Fruit fly (Drosophila melanogaster) ovary, adult (tissue): ENCODE results near the gene Rpp14a.

Source experiments
- CG17801 ChIP-seq: fragments of 200-800 bp; optimal IDR thresholded peaks from 2 replicates; lab custom pipeline; 2019; ENCODE audit warnings: missing biosample characterization, mild to moderate bottlenecking, missing genetic modification characterization, moderate library complexity; ENCODE audit not compliant: partially characterized antibody

The Rpp14a gene

DNA sequence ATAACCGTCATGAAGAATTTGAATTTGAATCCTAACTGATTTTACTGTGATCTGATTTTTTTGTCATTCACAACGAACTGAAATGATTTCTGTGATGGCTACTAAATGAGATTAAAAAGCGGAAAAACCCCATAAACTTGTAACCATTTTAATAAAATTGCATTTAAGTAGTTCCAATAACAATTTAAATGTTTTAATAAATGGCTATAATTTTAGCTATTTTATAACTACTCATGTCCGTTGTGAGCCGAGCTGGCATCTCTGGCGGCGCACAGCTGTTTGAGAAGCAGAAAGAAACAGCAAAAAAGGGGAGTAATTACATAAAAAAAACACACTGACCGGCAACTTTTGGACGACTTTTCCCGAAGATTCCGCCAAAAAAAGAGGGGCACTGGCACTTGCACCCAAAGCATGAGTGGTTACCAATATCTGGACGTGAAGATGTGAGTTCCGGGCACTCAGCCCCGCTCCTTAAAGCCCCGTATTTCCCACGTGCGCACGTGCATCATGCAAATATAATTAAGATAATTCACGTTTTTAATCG, at the start of gene Rpp14a, which contains the start of gene CG7950:
Gene Rpp14a, plus strand, starts transcription at position 268 of the 544 bp plus-strand sequence.
Gene CG7950, plus strand, starts transcription at position 268 of the 544 bp plus-strand sequence.
- TF ChIP-seq CG17801, result peak; percentile 90

DNA sequence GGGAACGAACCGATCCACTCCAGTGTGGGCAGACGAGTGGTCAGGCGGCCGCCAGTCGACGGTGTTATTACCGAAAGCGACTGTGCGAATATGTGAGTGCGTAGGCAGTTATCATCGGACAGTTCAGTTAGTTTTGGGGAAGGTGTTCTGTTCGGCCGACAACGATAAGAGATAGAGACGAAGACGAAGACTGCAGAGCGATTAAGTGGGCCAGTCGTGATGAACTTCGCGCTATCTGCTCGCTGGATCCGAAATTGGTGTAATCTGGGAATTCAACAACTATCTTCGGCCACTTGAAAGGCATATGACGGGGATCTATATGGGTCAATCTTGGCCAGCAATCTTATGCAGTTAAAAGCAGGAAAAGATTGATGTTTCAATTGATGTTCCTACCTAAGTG, 47.5 kb upstream of the Rpp14a start, which contains the start of gene CG7912:
Gene CG7912, minus strand, starts transcription at position 17 of the 400 bp plus-strand sequence.
- no peak for TF ChIP-seq CG17801

DNA sequence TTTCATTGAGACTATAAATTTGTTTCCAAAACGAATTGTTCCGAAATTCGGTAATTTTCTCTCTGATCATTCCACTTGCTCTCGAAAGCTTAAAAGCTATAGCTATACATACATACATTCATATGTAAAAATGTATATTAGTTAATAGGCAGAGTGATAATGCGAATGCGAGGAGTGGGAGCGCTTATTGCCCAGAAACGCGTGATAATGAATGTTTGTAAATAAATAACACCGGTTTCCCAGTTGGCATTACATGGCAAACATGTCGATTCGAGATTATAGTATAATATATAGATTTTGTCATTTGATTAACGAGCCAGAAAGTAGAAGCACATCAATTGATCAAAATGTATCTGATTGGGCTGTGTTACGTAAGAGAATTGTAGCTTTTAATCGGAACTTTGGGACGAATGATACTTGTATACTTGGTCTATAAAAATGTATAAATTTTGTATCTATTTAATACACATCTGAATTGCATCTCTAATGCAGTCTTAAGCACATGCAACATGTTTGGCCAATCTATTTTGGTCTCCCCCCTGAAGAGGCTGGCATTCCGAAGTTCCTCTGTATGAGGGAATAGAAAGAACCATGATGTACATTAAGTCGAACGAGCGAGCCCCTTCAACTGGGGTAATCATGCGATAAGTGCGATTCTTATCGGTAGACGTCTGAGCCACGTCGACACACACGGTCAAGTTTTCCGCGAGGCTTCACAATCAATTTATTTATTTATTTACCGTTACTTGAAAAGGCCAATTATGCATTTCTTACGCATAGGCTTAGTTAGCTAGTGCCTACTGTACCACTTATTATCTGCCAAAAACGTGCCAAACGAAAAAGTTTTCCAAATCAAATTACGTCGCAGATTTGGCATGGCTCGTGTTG, 43.8 kb upstream of the Rpp14a start:
- TF ChIP-seq CG17801, result no peak

DNA sequence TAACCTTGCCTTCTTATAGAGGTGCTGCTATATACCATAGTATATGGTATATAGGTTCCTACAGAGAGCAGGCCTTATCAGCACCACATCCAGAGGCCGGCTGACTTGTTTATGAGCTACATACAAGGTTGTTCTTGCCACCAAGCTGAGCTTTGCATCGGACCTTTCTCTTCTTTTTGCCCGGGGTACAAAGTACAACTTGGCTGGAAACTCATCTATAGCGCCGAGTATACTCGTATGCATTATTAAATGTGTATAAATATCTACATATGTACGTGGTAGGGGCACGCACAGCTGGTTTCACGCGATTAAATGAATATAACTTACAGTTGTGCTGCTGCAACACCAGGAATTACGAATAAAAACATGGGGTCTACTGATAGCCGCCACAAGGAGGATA, 42.8 kb upstream of the Rpp14a start:
- no peak for TF ChIP-seq CG17801

DNA sequence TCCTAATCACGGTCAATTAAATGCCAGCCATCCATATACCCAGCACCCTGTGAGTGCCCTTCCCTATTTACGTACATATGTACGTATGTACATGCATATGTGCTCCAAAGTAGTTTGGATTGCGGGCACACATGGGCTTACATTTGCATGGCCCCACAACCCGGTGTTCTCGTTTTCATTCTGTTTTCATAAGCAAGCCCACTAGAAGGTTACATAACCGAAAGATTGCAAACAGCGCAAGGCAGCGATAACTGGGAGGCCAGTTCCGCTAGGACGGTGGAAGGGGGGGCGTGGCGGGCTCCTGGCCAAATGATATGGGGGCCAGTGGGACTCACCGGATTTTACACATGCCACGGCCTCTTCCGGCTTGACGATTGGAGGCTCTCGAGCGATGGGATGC, 42.2 kb upstream of the Rpp14a start:
- no peak for TF ChIP-seq CG17801

DNA sequence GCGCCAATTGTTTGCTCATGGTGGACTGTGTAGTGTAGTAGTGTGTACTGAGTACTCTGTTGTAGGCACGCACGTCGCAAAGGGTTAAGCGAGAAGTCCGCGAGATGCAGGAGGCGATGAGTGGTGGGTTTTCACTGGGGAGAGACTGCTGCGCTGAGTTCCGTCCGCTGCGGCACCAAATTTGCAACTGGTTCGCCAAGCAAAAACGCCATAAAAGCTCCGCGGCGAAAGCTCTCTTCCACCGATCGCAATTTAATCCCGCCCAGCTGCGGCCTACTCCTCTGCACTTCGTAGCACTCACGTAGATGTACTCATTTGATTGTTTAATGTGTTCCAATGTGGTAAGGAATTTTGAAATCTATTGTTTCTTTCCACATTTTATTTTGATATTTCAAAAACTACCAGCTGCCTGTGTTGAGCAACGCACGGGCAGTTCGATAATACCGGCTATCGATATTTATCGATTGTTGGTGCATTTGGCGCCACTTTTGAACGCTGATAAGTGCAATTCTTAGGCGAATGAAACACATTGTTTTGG, 41.6 kb upstream of the Rpp14a start, which contains the start of gene CG7920:
Gene CG7920, minus strand, starts transcription at position 308 of the 538 bp plus-strand sequence.
- peak; percentile 60 for TF ChIP-seq CG17801

DNA sequence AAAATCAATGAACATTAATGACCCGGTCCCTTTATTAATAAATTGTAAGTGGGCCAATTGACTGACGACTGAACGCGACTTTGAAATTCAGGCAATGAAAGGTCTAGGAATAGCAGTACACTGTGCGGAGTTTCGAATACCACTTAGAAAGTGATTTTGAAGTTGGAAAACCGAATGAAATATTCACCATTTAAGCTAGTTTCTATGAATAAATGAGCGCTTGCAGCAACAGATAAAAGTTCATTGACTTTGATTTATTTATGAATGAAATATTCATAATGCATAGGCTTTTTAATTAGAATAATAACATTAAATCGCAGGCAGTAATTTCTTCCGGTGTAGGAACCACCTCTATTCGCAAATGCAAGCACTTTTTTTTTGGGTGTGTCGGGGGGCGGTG, 35.6 kb upstream of the Rpp14a start:
- TF ChIP-seq CG17801, result no peak

DNA sequence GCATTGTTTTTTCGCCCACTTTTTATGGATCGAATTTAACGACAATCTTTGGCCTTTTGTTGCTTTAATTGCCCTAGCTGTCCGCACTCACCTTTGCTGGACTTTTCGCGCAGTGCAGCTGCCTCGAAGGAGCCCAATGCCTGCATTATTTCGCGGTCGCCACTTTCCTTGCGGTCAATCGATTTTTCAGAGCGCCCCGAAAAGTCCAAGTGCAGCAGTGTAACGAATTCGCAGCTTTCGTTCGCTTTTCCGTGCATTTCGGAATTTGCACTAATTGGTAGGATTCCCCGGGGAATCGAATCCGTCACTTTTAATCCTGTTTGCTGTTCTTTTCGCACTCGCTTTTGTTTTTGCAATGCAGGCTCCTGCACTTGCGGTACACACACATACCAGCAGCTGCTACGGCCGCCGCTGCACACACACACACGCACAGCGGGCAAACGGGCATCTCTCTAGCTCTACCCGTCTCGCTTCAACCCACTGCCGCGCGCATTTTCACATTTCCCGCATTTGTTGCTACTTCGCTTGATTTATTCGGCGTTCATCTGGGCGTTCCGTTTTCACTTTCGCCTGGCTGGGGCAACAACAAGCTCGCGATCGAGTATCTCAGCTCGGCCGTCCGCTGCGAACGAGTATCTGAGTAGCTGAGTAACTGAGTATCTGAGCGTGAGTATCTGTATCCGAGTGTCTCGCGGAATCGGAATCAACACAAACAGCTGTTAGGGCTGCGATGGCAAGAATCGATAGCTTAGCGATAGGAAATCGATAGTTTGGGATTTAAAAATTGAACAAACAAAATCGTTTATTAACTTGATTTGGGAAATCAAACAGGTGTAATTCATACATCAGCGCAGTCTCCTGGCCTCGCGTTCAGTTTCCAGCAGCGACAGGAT, 34.9 kb upstream of the Rpp14a start, which contains the start of gene Mgat2:
Gene Mgat2, minus strand, starts transcription at position 663 of the 893 bp plus-strand sequence.
- TF ChIP-seq CG17801, result peak; percentile 36

DNA sequence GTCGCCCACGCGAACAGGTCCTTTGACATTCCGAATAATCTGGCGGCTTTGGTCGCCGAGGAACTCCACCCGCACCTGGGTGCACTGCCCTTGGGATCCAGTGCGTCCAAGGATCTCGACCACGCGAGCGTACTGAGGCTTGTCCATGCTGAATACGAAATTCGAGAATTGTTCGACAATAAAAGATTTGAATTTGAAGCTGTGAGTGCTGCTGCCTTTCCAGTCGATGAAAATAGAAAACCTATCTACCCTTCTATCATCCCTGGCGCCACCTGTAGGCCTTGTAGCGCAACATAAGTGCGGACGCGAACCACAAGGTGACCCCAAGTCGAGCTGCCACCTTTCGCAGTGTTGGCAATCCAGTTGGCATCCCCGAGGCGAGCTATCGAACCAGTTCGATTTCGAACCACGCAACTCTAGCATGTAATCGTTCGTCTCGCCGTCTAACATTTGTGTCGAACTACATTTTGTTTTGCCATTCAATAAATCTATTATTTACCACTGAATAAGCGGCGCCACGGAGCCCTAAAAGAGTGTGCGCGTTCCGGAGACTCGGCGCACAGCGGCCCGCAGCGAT, 34.1 kb upstream of the Rpp14a start, which contains the start of the genes RpS28a and Axn:
Gene RpS28a, minus strand, starts transcription at position 197 of the 577 bp plus-strand sequence.
Gene Axn, plus strand, starts transcription at position 391 of the 577 bp plus-strand sequence.
- no peak for TF ChIP-seq CG17801

DNA sequence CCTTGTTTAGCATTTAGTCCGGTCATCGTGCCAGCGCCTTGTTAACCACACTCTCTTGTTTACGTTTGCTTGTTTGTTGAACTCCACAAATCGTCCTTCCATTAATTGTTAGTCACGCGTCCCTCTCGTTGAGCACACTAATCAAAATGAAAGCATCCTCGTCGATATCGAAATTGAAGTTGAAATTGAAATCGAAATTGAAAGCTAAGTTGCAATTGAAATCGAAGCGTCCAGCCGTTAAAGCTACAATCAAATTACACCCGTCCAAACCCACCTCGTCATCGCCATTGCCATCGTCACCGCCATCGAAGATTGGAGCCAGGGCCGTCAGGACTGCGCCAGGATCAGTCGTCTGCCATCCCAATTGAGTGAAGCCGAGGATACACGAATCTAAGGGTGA, 33.2 kb upstream of the Rpp14a start:
- no peak for TF ChIP-seq CG17801

DNA sequence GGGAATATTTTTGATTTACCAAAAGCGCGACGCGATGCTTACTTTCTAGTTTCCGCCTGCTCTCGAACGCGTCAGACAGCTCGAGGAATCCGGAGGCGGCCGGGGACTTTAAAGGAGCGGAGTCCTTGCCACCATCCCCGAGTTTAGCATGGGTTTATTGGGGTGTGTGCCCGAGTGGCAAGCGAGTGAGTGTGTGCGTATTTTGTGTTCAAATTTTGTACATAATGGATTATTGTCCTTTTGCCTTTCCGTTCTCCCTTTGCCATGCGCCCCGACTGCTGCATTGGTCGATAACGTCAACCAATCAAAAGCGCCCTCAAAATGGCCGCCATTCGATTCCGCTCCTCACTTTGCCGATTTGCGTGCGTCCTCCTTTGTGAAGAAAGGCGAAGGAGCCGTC, 26.6 kb upstream of the Rpp14a start:
- no peak for TF ChIP-seq CG17801

DNA sequence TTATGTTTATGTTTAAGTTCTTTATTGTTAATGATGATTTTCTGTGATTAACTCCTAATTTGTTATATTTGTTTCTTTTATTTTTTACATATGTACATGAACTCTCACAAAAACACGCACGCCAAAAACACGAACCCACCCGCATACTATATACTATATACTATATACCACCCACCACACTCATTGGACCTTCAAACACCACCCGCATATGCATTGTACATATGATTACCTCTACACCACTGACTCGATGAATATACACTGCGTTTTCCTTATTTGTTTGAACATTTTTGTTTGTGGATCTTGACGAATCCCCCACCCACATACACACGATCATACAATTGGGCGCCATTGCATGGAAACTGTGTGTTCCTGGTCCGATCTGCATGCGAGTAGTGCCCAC, 24.4 kb upstream of the Rpp14a start:
- TF ChIP-seq CG17801, result no peak

DNA sequence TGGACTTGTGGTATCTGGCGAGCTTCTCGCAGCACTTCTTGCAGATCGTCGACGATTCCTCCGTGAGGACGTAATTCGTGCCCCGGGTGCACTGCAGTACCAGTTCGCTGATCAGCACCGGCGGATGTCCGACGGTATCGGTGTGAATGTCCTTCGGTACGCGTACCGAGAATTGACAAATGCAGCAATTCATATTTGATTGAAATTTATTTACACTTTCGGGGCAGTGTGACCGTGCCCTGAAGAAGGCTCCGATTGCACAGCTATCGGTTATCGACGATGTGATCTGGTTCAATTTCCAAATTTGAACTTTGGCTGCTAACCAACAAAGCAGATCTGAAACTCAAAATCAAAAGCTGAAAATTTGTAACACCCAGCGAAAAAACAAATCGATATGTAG, 20.1 kb upstream of the Rpp14a start, which contains the start of gene ZIPIC:
Gene ZIPIC, minus strand, starts transcription at position 262 of the 400 bp plus-strand sequence.
- TF ChIP-seq CG17801, result no peak

DNA sequence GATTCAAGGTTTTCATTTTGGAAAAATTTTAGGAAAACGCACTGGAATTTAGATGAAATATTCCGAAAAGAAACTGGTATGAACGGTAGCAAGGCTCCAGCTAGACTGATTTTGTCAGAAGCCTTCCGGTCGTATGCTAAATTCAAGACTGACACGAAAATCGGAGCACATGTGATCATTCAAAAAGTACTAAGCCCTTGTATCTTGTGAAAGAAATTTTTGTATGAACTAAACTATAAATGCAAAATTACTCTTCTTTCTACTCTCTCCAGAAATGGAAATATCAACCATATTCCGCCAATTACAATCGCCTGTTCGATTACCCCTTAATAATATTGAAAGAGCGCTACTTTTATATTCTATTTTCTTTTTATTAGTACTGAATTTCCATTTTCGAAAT, 19.0 kb upstream of the Rpp14a start, which contains the start of gene ocn:
Gene ocn, minus strand, starts transcription at position 101 of the 400 bp plus-strand sequence.
- no peak for TF ChIP-seq CG17801

DNA sequence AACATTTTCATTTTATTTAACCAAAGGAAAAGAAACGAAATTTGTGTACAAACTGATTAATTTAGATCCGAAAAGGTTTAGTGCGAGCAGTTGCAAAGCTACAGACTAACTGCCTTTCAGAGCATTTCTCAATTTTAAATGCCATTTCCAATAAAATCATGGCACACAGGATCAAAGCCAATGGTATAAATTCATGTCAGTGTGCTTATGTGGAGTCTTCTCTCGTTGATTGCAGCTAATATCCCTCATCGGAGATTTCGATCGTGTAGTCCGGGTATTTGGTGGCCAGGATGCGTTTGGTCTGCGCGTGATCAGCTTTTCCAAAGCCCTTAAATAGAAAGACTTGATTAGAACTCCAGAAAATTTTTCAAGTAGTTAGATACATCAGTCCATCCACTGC, 18.0 kb upstream of the Rpp14a start, which contains the start of gene janB:
Gene janB, minus strand, starts transcription at position 101 of the 400 bp plus-strand sequence.
- TF ChIP-seq CG17801, result no peak
